Fruit fly (Drosophila melanogaster) whole organism, embryonic: ENCODE data around the gene Kmn1.

ENCODE experiments used
- BtbVII ChIP-seq: fragments of 200-800 bp; sonication (Bioruptor generic); optimal IDR thresholded peaks from 3 replicates; lab custom pipeline; 2017; ENCODE audit warnings: missing biosample characterization, mild to moderate bottlenecking, missing genetic modification characterization
- CG11085 ChIP-seq: fragments of 200-800 bp; sonication (Bioruptor generic); IDR thresholded peaks from 2 replicates; pipeline ENCODE4 v1.3.6; 2022; ENCODE audit warnings: missing biosample characterization, missing genetic modification characterization
- CG11560 ChIP-seq: fragments of 200-800 bp; sonication (Bioruptor generic); IDR thresholded peaks from 3 replicates; pipeline ENCODE4 v1.3.6; 2022; ENCODE audit warnings: missing biosample characterization, missing genetic modification characterization
- CG1233 ChIP-seq: fragments of 200-800 bp; sonication (Bioruptor generic); optimal IDR thresholded peaks from 4 replicates; lab custom pipeline; 2018; ENCODE audit warnings: missing biosample characterization, mild to moderate bottlenecking, missing genetic modification characterization
- CG12659 ChIP-seq: fragments of 200-800 bp; sonication (Bioruptor generic); optimal IDR thresholded peaks from 3 replicates; lab custom pipeline; 2017; ENCODE audit warnings: mild to moderate bottlenecking, missing biosample characterization, missing genetic modification reagents, missing genetic modification characterization
- CG13424 ChIP-seq: fragments of 200-800 bp; sonication (Bioruptor generic); optimal IDR thresholded peaks from 2 replicates; lab custom pipeline; 2019; ENCODE audit warnings: missing biosample characterization, mild to moderate bottlenecking, missing genetic modification characterization, moderate library complexity
- CG14441 ChIP-seq: fragments of 200-800 bp; sonication (Bioruptor generic); IDR thresholded peaks from 2 replicates; pipeline ENCODE4 v1.3.6; 2022; ENCODE audit warnings: missing biosample characterization, missing genetic modification characterization
- CG1603 ChIP-seq: fragments of 200-800 bp; sonication (Bioruptor generic); optimal IDR thresholded peaks from 2 replicates; lab custom pipeline; 2019; ENCODE audit warnings: missing biosample characterization, mild to moderate bottlenecking, missing genetic modification characterization, moderate library complexity
- CG17186 ChIP-seq: fragments of 200-800 bp; sonication (Bioruptor generic); optimal IDR thresholded peaks from 3 replicates; lab custom pipeline; 2017; ENCODE audit warnings: missing biosample characterization, missing genetic modification reagents, missing genetic modification characterization
- CG2116 ChIP-seq: fragments of 200-800 bp; sonication (Bioruptor generic); optimal IDR thresholded peaks from 3 replicates; lab custom pipeline; 2018; ENCODE audit warnings: missing biosample characterization, mild to moderate bottlenecking, missing genetic modification characterization
- CG2199 ChIP-seq: fragments of 200-800 bp; sonication (Bioruptor generic); IDR thresholded peaks from 3 replicates; pipeline ENCODE4 v1.3.6; 2022; ENCODE audit warnings: missing biosample characterization, missing genetic modification characterization
- CG30020 ChIP-seq: fragments of 200-800 bp; optimal IDR thresholded peaks from 2 replicates; lab custom pipeline; 2019; ENCODE audit warnings: missing biosample characterization, mild to moderate bottlenecking, missing genetic modification characterization, moderate library complexity
- CG30403 ChIP-seq: fragments of 200-800 bp; sonication (Bioruptor generic); optimal IDR thresholded peaks from 3 replicates; lab custom pipeline; 2016; ENCODE audit warnings: missing biosample characterization, missing genetic modification characterization
- CG30431 ChIP-seq: fragments of 200-800 bp; sonication (Bioruptor generic); optimal IDR thresholded peaks from 2 replicates; lab custom pipeline; 2017; ENCODE audit warnings: missing biosample characterization, missing genetic modification characterization
- CG32767 ChIP-seq: fragments of 200-800 bp; sonication (Bioruptor generic); IDR thresholded peaks from 2 replicates; pipeline ENCODE4 v1.3.6; 2022; ENCODE audit warnings: missing biosample characterization, missing genetic modification characterization
- CG3838 ChIP-seq: fragments of 200-800 bp; sonication (Bioruptor generic); optimal IDR thresholded peaks from 3 replicates; lab custom pipeline; 2016; ENCODE audit warnings: missing biosample characterization, missing genetic modification characterization
- CG4820 ChIP-seq: fragments of 200-800 bp; sonication (Bioruptor generic); optimal IDR thresholded peaks from 3 replicates; lab custom pipeline; 2016; ENCODE audit warnings: missing biosample characterization, missing genetic modification characterization
- CG5245 ChIP-seq: fragments of 200-800 bp; sonication (Bioruptor generic); optimal IDR thresholded peaks from 3 replicates; lab custom pipeline; 2016; ENCODE audit warnings: missing biosample characterization, missing genetic modification characterization
- CG6654 ChIP-seq: fragments of 200-800 bp; sonication (Bioruptor generic); optimal IDR thresholded peaks from 2 replicates; lab custom pipeline; 2017; ENCODE audit warnings: missing biosample characterization, mild to moderate bottlenecking, missing genetic modification characterization
- CG6689 ChIP-seq: fragments of 200-800 bp; sonication (Bioruptor generic); IDR thresholded peaks from 2 replicates; pipeline ENCODE4 v1.3.6; 2022; ENCODE audit warnings: missing biosample characterization, missing genetic modification characterization
- CG6765 ChIP-seq: fragments of 200-800 bp; sonication (Bioruptor generic); optimal IDR thresholded peaks from 3 replicates; lab custom pipeline; 2017; ENCODE audit warnings: missing biosample characterization, mild to moderate bottlenecking, missing genetic modification characterization
- CG7963 ChIP-seq: fragments of 200-800 bp; sonication (Bioruptor generic); IDR thresholded peaks from 3 replicates; pipeline ENCODE4 v1.3.6; 2022; ENCODE audit warnings: missing biosample characterization, missing genetic modification characterization; ENCODE audit not compliant: partially characterized antibody
- CG9876 ChIP-seq: fragments of 200-800 bp; sonication (Bioruptor generic); optimal IDR thresholded peaks from 2 replicates; lab custom pipeline; 2016; ENCODE audit warnings: missing biosample characterization, missing genetic modification characterization
- D ChIP-seq, 2 experiments: fragments of 200-800 bp in 1 of 2; fragments of >200 bp in 1 of 2; sonication (Bioruptor generic) in 1 of 2; optimal IDR thresholded peaks; 2 replicates in 1 of 2; 3 replicates in 1 of 2; lab custom pipeline; 2017; ENCODE audit warnings: mild to moderate bottlenecking in 1 of 2, missing biosample characterization in 1 of 2, missing genetic modification characterization in 1 of 2, missing genetic modification reagents in 1 of 2
- Dbx ChIP-seq: fragments of 200-800 bp; sonication (Bioruptor generic); IDR thresholded peaks from 3 replicates; pipeline ENCODE4 v1.3.6; 2022; ENCODE audit warnings: missing biosample characterization, missing genetic modification characterization
- Dek ChIP-seq: fragments of 200-800 bp; sonication (Bioruptor generic); optimal IDR thresholded peaks from 3 replicates; lab custom pipeline; 2019; ENCODE audit warnings: missing biosample characterization, mild to moderate bottlenecking, missing genetic modification characterization, moderate library complexity
- Dfd ChIP-seq, 2 experiments: fragments of >200 bp; optimal IDR thresholded peaks; 2 replicates each; lab custom pipeline; 2017; ENCODE audit warnings: missing biosample characterization in 2 of 2, missing genetic modification characterization in 2 of 2
- Fer2 ChIP-seq: fragments of 200-800 bp; sonication (Bioruptor generic); optimal IDR thresholded peaks from 2 replicates; lab custom pipeline; 2018; ENCODE audit warnings: missing biosample characterization, mild to moderate bottlenecking, missing genetic modification characterization, moderate library complexity
- HHEX ChIP-seq: fragments of 200-800 bp; sonication (Bioruptor generic); optimal IDR thresholded peaks from 3 replicates; lab custom pipeline; 2017; ENCODE audit warnings: missing biosample characterization, mild to moderate bottlenecking, missing genetic modification characterization, missing genetic modification reagents
- Hr78 ChIP-seq, 2 experiments: fragments of 200-800 bp in 1 of 2; fragments of >200 bp in 1 of 2; sonication (Bioruptor generic) in 1 of 2; optimal IDR thresholded peaks; 2 replicates each; lab custom pipeline; 2017 to 2019; ENCODE audit warnings: missing biosample characterization in 2 of 2, missing genetic modification characterization in 2 of 2, mild to moderate bottlenecking in 1 of 2, moderate library complexity in 1 of 2
- Meics ChIP-seq: fragments of 200-800 bp; sonication (Bioruptor generic); optimal IDR thresholded peaks from 2 replicates; lab custom pipeline; 2017; ENCODE audit warnings: missing biosample characterization, mild to moderate bottlenecking, missing genetic modification characterization
- chm ChIP-seq: fragments of 200-800 bp; sonication (Bioruptor generic); IDR thresholded peaks from 2 replicates; pipeline ENCODE4 v1.3.6; 2022; ENCODE audit warnings: missing biosample characterization, missing genetic modification characterization
- cwo ChIP-seq: fragments of 200-800 bp; sonication (Bioruptor generic); optimal IDR thresholded peaks from 3 replicates; lab custom pipeline; 2017; ENCODE audit warnings: missing biosample characterization, missing genetic modification characterization, mild to moderate bottlenecking, moderate library complexity, missing genetic modification reagents
- dmrt11E ChIP-seq: fragments of 200-800 bp; sonication (Bioruptor generic); optimal IDR thresholded peaks from 3 replicates; lab custom pipeline; 2018; ENCODE audit warnings: missing biosample characterization, mild to moderate bottlenecking, missing genetic modification characterization, moderate library complexity
- ewg ChIP-seq: fragments of 200-800 bp; sonication (Bioruptor generic); optimal IDR thresholded peaks from 3 replicates; lab custom pipeline; 2017; ENCODE audit warnings: mild to moderate bottlenecking, missing biosample characterization, missing genetic modification reagents, missing genetic modification characterization
- exex ChIP-seq: fragments of 200-800 bp; sonication (Bioruptor generic); optimal IDR thresholded peaks from 4 replicates; lab custom pipeline; 2018; ENCODE audit warnings: missing biosample characterization, mild to moderate bottlenecking, missing genetic modification characterization, moderate library complexity
- eyg ChIP-seq: fragments of 200-800 bp; sonication (Bioruptor generic); optimal IDR thresholded peaks from 3 replicates; lab custom pipeline; 2016; ENCODE audit warnings: missing biosample characterization, missing genetic modification characterization
- gfzf ChIP-seq: fragments of 200-800 bp; sonication (Bioruptor generic); optimal IDR thresholded peaks from 2 replicates; lab custom pipeline; 2016; ENCODE audit warnings: missing biosample characterization, mild to moderate bottlenecking, missing genetic modification characterization, moderate library complexity
- lmd ChIP-seq: fragments of 200-800 bp; sonication (Bioruptor generic); IDR thresholded peaks from 2 replicates; pipeline ENCODE4 v1.3.6; 2022; ENCODE audit warnings: missing biosample characterization, missing genetic modification characterization
- nmo ChIP-seq: fragments of 200-800 bp; sonication (Bioruptor generic); optimal IDR thresholded peaks from 2 replicates; lab custom pipeline; 2018; ENCODE audit warnings: missing biosample characterization, mild to moderate bottlenecking, missing genetic modification characterization, moderate library complexity
- pita ChIP-seq: fragments of 200-800 bp; sonication (Bioruptor generic); optimal IDR thresholded peaks from 2 replicates; lab custom pipeline; 2017; ENCODE audit warnings: missing biosample characterization, mild to moderate bottlenecking, missing genetic modification characterization
- pnt ChIP-seq: fragments of 200-800 bp; sonication (Bioruptor generic); optimal IDR thresholded peaks from 3 replicates; lab custom pipeline; 2016; ENCODE audit warnings: missing biosample characterization, missing genetic modification characterization
- prd ChIP-seq, 3 experiments: fragments of >200 bp in 2 of 3; fragments of 200-800 bp in 1 of 3; sonication (Bioruptor generic) in 1 of 3; optimal IDR thresholded peaks in 2 of 3; IDR thresholded peaks in 1 of 3; 2 replicates in 2 of 3; 3 replicates in 1 of 3; pipeline versions ENCODE4 v1.3.6 to Lab custom; 2017 to 2022; ENCODE audit warnings: missing biosample characterization in 1 of 3, missing genetic modification characterization in 1 of 3
- salm ChIP-seq: fragments of 200-800 bp; sonication (Bioruptor generic); optimal IDR thresholded peaks from 2 replicates; lab custom pipeline; 2018; ENCODE audit warnings: missing biosample characterization, mild to moderate bottlenecking, missing genetic modification characterization
- sima ChIP-seq: fragments of 200-800 bp; sonication (Bioruptor generic); optimal IDR thresholded peaks from 2 replicates; lab custom pipeline; 2016; ENCODE audit warnings: missing biosample characterization, missing genetic modification characterization
- ssp ChIP-seq: fragments of 200-800 bp; sonication (Bioruptor generic); IDR thresholded peaks from 2 replicates; pipeline ENCODE4 v1.3.6; 2022; ENCODE audit warnings: missing biosample characterization, missing genetic modification characterization
- stc ChIP-seq: fragments of 200-800 bp; sonication (Bioruptor generic); IDR thresholded peaks from 2 replicates; pipeline ENCODE4 v1.3.6; 2022; ENCODE audit warnings: missing biosample characterization, missing genetic modification characterization
- toy ChIP-seq: fragments of 200-800 bp; sonication (Bioruptor generic); IDR thresholded peaks from 2 replicates; pipeline ENCODE4 v1.3.6; 2022; ENCODE audit warnings: missing biosample characterization, missing genetic modification characterization

Kmn1 gene

dm6 chrX:11528026-11528702 lies 44.1 kb downstream of the Kmn1 start (continued):
- TF ChIP-seq CG2199 (GFP tag; lab: Robert Waterston, UW): peak; percentile 87
- peak; percentile 90 for TF ChIP-seq nmo (GFP tag; lab: Kevin White, UChicago)
- peak; percentile 49 for TF ChIP-seq CG30020 (tag; lab: Kevin White, UChicago)
- TF ChIP-seq CG1603: peak; percentile 75
- TF ChIP-seq CG6654 (GFP tag; lab: Kevin White, UChicago): peak; percentile 64
- TF ChIP-seq prd (optimal IDR thresholded peaks at IDR 0.05; lab: Kevin White, UChicago): no peak
- peak; percentile 86 for TF ChIP-seq prd (GFP tag; IDR thresholded peaks at IDR 0.05; lab: Robert Waterston, UW)
- no peak for TF ChIP-seq gfzf
- peak; percentile 47 for TF ChIP-seq pnt (GFP tag; lab: Kevin White, UChicago)
- peak; percentile 38; the same call in 1 of the 2 replicates for TF ChIP-seq ssp (GFP tag; lab: Robert Waterston, UW)
- TF ChIP-seq CG30403 (GFP tag; lab: Kevin White, UChicago): peak; percentile 73
- peak; percentile 75 for TF ChIP-seq CG32767 (GFP tag; lab: Robert Waterston, UW)
- TF ChIP-seq toy (GFP tag; lab: Robert Waterston, UW): 0 out of 2 replicates have a peak, but pooled peaks have one; percentile 29
- TF ChIP-seq CG1233 (GFP tag; lab: Kevin White, UChicago): peak; percentile 64
- no peak for TF ChIP-seq eyg (GFP tag; lab: Kevin White, UChicago)
- TF ChIP-seq Meics (GFP tag; lab: Kevin White, UChicago): peak; percentile 21
- peak; percentile 65 for TF ChIP-seq ewg
- TF ChIP-seq Dfd (GFP tag; optimal IDR thresholded peaks at IDR 0.05; lab: Kevin White, UChicago): no peak
- TF ChIP-seq CG17186 (GFP tag; lab: Kevin White, UChicago): peak; percentile 35
- no peak for TF ChIP-seq D (optimal IDR thresholded peaks at IDR 0.05; lab: Kevin White, UChicago)
- peak; percentile 90 for TF ChIP-seq D (GFP tag; optimal IDR thresholded peaks at IDR 0.05; lab: Kevin White, UChicago)
- peak; percentile 79 for TF ChIP-seq CG4820 (GFP tag; lab: Kevin White, UChicago)
- TF ChIP-seq stc (GFP tag; lab: Robert Waterston, UW): peak; percentile 36; the same call in 1 of the 2 replicates
- peak; percentile 33 for TF ChIP-seq HHEX (GFP tag; lab: Kevin White, UChicago)
- TF ChIP-seq CG13424: peak; percentile 82
- TF ChIP-seq CG2116 (GFP tag; lab: Kevin White, UChicago): peak; percentile 31
- TF ChIP-seq Dbx (GFP tag; lab: Robert Waterston, UW): no peak
- peak; percentile 70 for TF ChIP-seq lmd (GFP tag; lab: Robert Waterston, UW)
- peak; percentile 64 for TF ChIP-seq salm (tag; lab: Kevin White, UChicago)
- peak in 1 of 2 experiments; percentile 60 for TF ChIP-seq Hr78 (GFP tag; optimal IDR thresholded peaks at IDR 0.05; lab: Kevin White, UChicago)
- no peak for TF ChIP-seq sima (GFP tag; lab: Kevin White, UChicago)
- peak; percentile 53; the same call in 1 of the 3 replicates for TF ChIP-seq CG11560 (tag; lab: Robert Waterston, UW)
- TF ChIP-seq chm (GFP tag; lab: Robert Waterston, UW): peak; percentile 92
- no peak for TF ChIP-seq pita (GFP tag; lab: Kevin White, UChicago)
- TF ChIP-seq CG9876 (GFP tag; lab: Kevin White, UChicago): no peak
- TF ChIP-seq CG6689 (GFP tag; lab: Robert Waterston, UW): peak; percentile 80
- TF ChIP-seq Dek (tag; lab: Kevin White, UChicago): peak; percentile 24
- TF ChIP-seq CG12659 (GFP tag; lab: Kevin White, UChicago): peak; percentile 57
- peak; percentile 25 for TF ChIP-seq CG3838 (GFP tag; lab: Kevin White, UChicago)
- TF ChIP-seq Fer2: no peak
- peak; percentile 68 for TF ChIP-seq CG30431 (GFP tag; lab: Kevin White, UChicago)
- TF ChIP-seq CG6765 (GFP tag; lab: Kevin White, UChicago): no peak
- peak; percentile 15 for TF ChIP-seq cwo (GFP tag; lab: Kevin White, UChicago)
- TF ChIP-seq CG11085 (GFP tag; lab: Robert Waterston, UW): peak; percentile 56
- peak; percentile 39 for TF ChIP-seq BtbVII (GFP tag; lab: Kevin White, UChicago)
- TF ChIP-seq exex (tag; lab: Kevin White, UChicago): no peak
- peak; percentile 56 for TF ChIP-seq CG14441
- no peak for TF ChIP-seq CG7963 (GFP tag; lab: Robert Waterston, UW)
- peak; percentile 92 for TF ChIP-seq dmrt11E
- peak; percentile 59 for TF ChIP-seq CG5245 (GFP tag; lab: Kevin White, UChicago)
